Fruit fly (Drosophila melanogaster): ENCODE results near the gene CG13060.

DNA sequence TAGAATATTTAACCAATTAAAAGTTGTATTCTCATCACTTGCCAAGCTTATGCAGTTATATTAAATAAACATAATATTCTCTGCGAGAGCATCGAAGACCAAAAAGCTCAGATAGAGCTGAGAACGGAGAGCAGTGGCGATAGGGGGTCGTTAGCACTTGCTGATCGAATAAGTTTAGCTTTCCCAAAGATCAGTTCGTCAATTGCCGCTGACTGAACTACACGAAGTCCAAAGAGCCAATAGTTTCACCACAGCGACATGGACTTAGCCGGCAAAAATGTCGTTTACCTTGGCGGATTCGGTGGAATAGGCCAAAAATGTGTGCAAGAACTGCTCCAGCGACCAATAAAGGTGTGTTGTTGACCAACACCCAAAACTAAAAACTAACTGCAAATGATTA is 48.5 kb downstream of the CG13060 start, which contains the start of gene CG4842:
- TF ChIP-seq lola (GFP tag; optimal IDR thresholded peaks at IDR 0.05) (no peak), sv (GFP tag; optimal IDR thresholded peaks at IDR 0.05) (no peak)

Data from whole organism, wandering third instar larva.